Worm (Caenorhabditis elegans): ENCODE measurements around the gene str-207.
A peak's percentile ranks its signal among the peaks of the same experiment; 100 is the strongest.

The str-207 gene

ce11 chrV:4975140-4975539, 23.6 kb downstream of the str-207 start, which contains the start of gene F26G5.1:
TSS of gene F26G5.1 (plus strand) at chrV:4975478.
- peak; percentile 53 for TF ChIP-seq aha-1 (tag)
- no peak for TF ChIP-seq Y48G9A.11 (GFP tag; IDR thresholded peaks at IDR 0.05)

ce11 chrV:4977539-4977938, 26.0 kb downstream of the str-207 start:
- no peak for TF ChIP-seq lir-3 (tag; optimal IDR thresholded peaks at IDR 0.05)
- no peak for TF ChIP-seq zfp-2 (tag; optimal IDR thresholded peaks at IDR 0.05)
- no peak for TF ChIP-seq ZK546.5 (tag; optimal IDR thresholded peaks at IDR 0.05)
- no peak for TF ChIP-seq zfp-3 (GFP tag; conservative IDR thresholded peaks at IDR 0.05)
- no peak for TF ChIP-seq zip-11 (GFP tag; IDR thresholded peaks at IDR 0.05)

DNA sequence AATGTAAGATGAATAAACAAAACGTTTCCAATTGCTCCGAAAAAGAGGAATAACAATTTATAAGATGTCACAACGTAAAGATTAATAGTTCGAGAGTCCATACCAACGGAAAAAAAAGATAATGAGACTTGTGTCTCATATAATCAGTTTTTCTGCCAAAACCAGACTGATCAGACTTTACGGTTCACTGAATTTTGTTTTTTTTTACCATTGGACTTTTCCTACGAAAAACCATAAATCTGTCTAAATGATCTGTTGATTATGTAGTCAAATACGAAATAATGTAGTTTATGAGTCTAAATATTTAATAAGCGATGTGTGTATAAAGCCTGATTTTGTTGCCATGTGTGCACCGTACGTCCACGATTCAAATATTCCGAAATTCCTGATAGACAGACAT, 27.5 kb downstream of the str-207 start, which contains the start of gene srsx-11:
TSS of gene srsx-11 (minus strand) at position 101 of the 400 bp plus-strand sequence.
- no peak for TF ChIP-seq daf-19 (GFP tag; conservative IDR thresholded peaks at IDR 0.05)
- no peak for TF ChIP-seq nhr-11 (tag; optimal IDR thresholded peaks at IDR 0.05)
- TF ChIP-seq Y75B8A.6 (GFP tag; IDR thresholded peaks at IDR 0.05) = no peak
- TF ChIP-seq zfp-3 (GFP tag; conservative IDR thresholded peaks at IDR 0.05) = no peak
- TF ChIP-seq nhr-25 (tag; optimal IDR thresholded peaks at IDR 0.05; ENCODE audit: borderline replicate concordance, insufficient read depth) = no peak
- TF ChIP-seq mdt-29 (GFP tag; IDR thresholded peaks at IDR 0.05) = no peak
- TF ChIP-seq dmd-8 (GFP tag; IDR thresholded peaks at IDR 0.05) = no peak
- TF ChIP-seq dve-1 (tag; optimal IDR thresholded peaks at IDR 0.05; ENCODE audit: insufficient read depth) = no peak
- TF ChIP-seq lim-7 (GFP tag; IDR thresholded peaks at IDR 0.05) = no peak
- TF ChIP-seq ceh-82 (tag; optimal IDR thresholded peaks at IDR 0.05) = no peak

DNA sequence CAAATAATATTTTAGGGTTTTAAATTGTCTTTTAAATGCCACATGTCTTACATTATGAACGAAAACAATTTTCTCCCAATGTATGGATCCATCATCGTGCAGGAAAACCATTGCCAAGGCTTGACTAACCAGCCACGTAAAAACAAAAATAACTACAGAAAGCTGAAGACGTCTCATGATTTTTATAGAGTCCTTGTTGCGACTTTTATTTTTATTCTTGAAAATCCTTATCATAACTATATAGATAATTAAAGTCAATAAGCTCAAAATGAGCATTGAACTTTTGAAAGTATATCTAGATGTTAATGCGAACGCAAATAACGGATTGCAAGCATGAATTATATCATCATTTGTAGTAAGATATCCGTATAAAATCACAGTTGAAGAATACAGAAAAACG, 28.6 kb downstream of the str-207 start:
- TF ChIP-seq aha-1 (tag) = peak; percentile 98
- TF ChIP-seq mep-1 (tag; optimal IDR thresholded peaks at IDR 0.05) = no peak
- no peak for TF ChIP-seq zfp-2 (tag; optimal IDR thresholded peaks at IDR 0.05)

- no peak for TF ChIP-seq daf-19 (GFP tag; conservative IDR thresholded peaks at IDR 0.05)
- no peak for TF ChIP-seq mdl-1 (tag; optimal IDR thresholded peaks at IDR 0.05)
- TF ChIP-seq saeg-2 (GFP tag; IDR thresholded peaks at IDR 0.05) = no peak
- TF ChIP-seq ztf-7 (tag; optimal IDR thresholded peaks at IDR 0.05) = no peak
- no peak for TF ChIP-seq F37D6.2 (tag; optimal IDR thresholded peaks at IDR 0.05)
- TF ChIP-seq mes-2 (tag; optimal IDR thresholded peaks at IDR 0.05; ENCODE audit: poor library complexity, severe bottlenecking) = no peak
- TF ChIP-seq zfp-2 (tag; optimal IDR thresholded peaks at IDR 0.05) = no peak
- no peak for TF ChIP-seq sdz-12 (GFP tag; optimal IDR thresholded peaks at IDR 0.05)
- TF ChIP-seq pqm-1 (tag; optimal IDR thresholded peaks at IDR 0.05) = no peak
- TF ChIP-seq Y75B8A.6 (GFP tag; IDR thresholded peaks at IDR 0.05) = no peak
- no peak for TF ChIP-seq nhr-41 (GFP tag; IDR thresholded peaks at IDR 0.05)
- no peak for TF ChIP-seq spr-1 (tag; optimal IDR thresholded peaks at IDR 0.05)
- no peak for TF ChIP-seq dmd-9 (GFP tag; IDR thresholded peaks at IDR 0.05)
- TF ChIP-seq nhr-10 (tag; optimal IDR thresholded peaks at IDR 0.05) = no peak
Observed at ce11 chrV:4980873-4981272, 29.3 kb downstream of the str-207 start, which contains the start of gene srsx-12. TSS of gene srsx-12 (minus strand) at chrV:4980973.

DNA sequence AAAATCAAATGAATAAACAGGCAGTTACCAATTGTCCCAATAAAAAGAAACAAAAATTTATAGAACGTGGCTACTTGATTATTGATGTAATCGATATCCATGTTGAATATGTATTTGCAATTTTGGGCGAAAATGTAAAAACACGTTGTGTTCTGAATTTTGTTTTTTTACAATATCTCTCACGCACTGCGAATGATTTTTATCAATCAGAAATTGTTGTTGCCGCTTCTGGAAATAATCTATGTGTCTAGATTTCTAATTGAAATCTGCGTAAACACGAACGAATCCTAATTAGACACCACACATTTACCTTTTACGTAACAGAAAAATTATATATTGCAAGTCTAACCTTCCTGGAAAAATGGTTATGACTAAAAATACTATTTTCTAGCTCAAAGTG, 31.6 kb downstream of the str-207 start, which contains the start of gene srsx-13:
TSS of gene srsx-13 (minus strand) at position 101 of the 400 bp plus-strand sequence.
- no peak for TF ChIP-seq nhr-102 (tag; optimal IDR thresholded peaks at IDR 0.05)
- no peak for TF ChIP-seq nhr-111 (GFP tag; optimal IDR thresholded peaks at IDR 0.05)

ce11 chrV:4987097-4987496, 35.6 kb downstream of the str-207 start, which contains the start of gene ncx-8:
TSS of gene ncx-8 (minus strand) at chrV:4987197.
- TF ChIP-seq aha-1 (tag) (no peak), snpc-4 (tag; optimal IDR thresholded peaks at IDR 0.05) (no peak), nhr-77 (tag; optimal IDR thresholded peaks at IDR 0.05) (no peak), F26F4.8 (GFP tag; conservative IDR thresholded peaks at IDR 0.05) (no peak)
